Worm (Caenorhabditis elegans): ENCODE measurements around the gene scl-18.

DNA sequence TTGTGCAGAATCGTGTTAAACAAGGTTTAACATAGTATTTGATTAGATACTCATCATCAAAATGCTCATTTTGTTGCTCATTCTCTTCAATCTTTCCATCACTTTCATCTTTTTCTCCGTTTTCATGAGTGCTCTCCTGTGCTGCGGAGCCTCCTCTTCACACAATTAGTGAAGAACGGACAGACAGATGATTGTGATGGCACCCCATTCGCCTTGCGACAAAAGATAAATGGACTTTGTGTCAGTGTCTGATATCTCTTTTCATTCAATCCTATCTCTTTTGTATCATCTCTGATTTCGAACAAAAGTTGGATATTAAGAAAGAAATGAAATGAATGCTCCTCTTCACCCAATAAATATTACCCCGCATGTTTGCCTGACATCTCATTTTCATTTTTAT lies 43.9 kb downstream of the scl-18 start:
- TF ChIP-seq ama-1 (optimal IDR thresholded peaks at IDR 0.05) (no peak), pag-3 (tag; optimal IDR thresholded peaks at IDR 0.05; ENCODE audit: borderline replicate concordance) (no peak), K02D7.2 (tag; optimal IDR thresholded peaks at IDR 0.05) (no peak), fkh-10 (GFP tag; optimal IDR thresholded peaks at IDR 0.05) (no peak), ceh-30 (tag; optimal IDR thresholded peaks at IDR 0.05) (no peak), nhr-11 (tag; optimal IDR thresholded peaks at IDR 0.05) (no peak), dve-1 (tag; optimal IDR thresholded peaks at IDR 0.05) (no peak), syd-9 (tag; optimal IDR thresholded peaks at IDR 0.05) (no peak)
